Worm (Caenorhabditis elegans): ENCODE data around the gene C33D9.3.

C33D9.3 gene

ce11 chrIV:8782172-8782571 lies 10.5 kb downstream of the C33D9.3 start (continued):
- TF ChIP-seq jun-1 (tag; optimal IDR thresholded peaks at IDR 0.05) (peak; percentile 75), pag-3 (tag; optimal IDR thresholded peaks at IDR 0.05; ENCODE audit: borderline replicate concordance, insufficient read depth) (peak; percentile 78), mdl-1 (tag; optimal IDR thresholded peaks at IDR 0.05) (peak in 1 of 2 experiments; percentile 85), lir-3 (tag; optimal IDR thresholded peaks at IDR 0.05; ENCODE audit: poor library complexity) (peak; percentile 30), ztf-4 (tag; optimal IDR thresholded peaks at IDR 0.05) (peak; percentile 47), efl-1 (optimal IDR thresholded peaks at IDR 0.05) (peak; percentile 68 to 70), efl-1 (GFP tag; optimal IDR thresholded peaks at IDR 0.05 in 1 of 2) (peak; percentile 32 to 94), nhr-77 (tag; optimal IDR thresholded peaks at IDR 0.05) (peak; percentile 75), ztf-11 (tag; optimal IDR thresholded peaks at IDR 0.05) (peak in 1 of 2 experiments; percentile 31), ceh-82 (tag; optimal IDR thresholded peaks at IDR 0.05) (peak; percentile 7 to 70 (median 18)), elt-3 (tag; optimal IDR thresholded peaks at IDR 0.05) (peak in 2 of 6 experiments; percentile 35 to 56), zip-4 (GFP tag; optimal IDR thresholded peaks at IDR 0.05) (no peak), ceh-8 (GFP tag; optimal IDR thresholded peaks at IDR 0.05) (no peak), lin-13 (GFP tag; optimal IDR thresholded peaks at IDR 0.05) (peak; percentile 39), blmp-1 (tag; optimal IDR thresholded peaks at IDR 0.05) (peak; percentile 95), ceh-63 (GFP tag; optimal IDR thresholded peaks at IDR 0.05) (no peak), unc-86 (tag; optimal IDR thresholded peaks at IDR 0.05) (peak; percentile 49), mep-1 (tag; optimal IDR thresholded peaks at IDR 0.05) (peak; percentile 80), elt-2 (tag; optimal IDR thresholded peaks at IDR 0.05) (peak; percentile 43), lin-14 (GFP tag; optimal IDR thresholded peaks at IDR 0.05) (peak; percentile 97), isw-1 (GFP tag; IDR thresholded peaks at IDR 0.05) (peak; percentile 15; the same call in 1 of the 2 replicates), unc-30 (tag; optimal IDR thresholded peaks at IDR 0.05) (no peak), nhr-90 (tag; optimal IDR thresholded peaks at IDR 0.05; ENCODE audit: poor library complexity) (peak; percentile 63), nhr-85 (tag) (peak; percentile 99), mab-9 (GFP tag; IDR thresholded peaks at IDR 0.05) (no peak), egl-27 (tag; optimal IDR thresholded peaks at IDR 0.05) (peak; percentile 28 to 56), C34B4.2 (tag; optimal IDR thresholded peaks at IDR 0.05) (no peak), lin-39 (tag; optimal IDR thresholded peaks at IDR 0.05) (no peak), irx-1 (tag; optimal IDR thresholded peaks at IDR 0.05) (peak; percentile 62), aly-2 (tag; optimal IDR thresholded peaks at IDR 0.05) (no peak), nhr-20 (tag; optimal IDR thresholded peaks at IDR 0.05) (peak; percentile 81), lsy-2 (tag; optimal IDR thresholded peaks at IDR 0.05) (peak; percentile 71 to 83), nhr-47 (tag; optimal IDR thresholded peaks at IDR 0.05) (peak; percentile 68), lin-15B (tag; optimal IDR thresholded peaks at IDR 0.05) (no peak), zag-1 (tag; optimal IDR thresholded peaks at IDR 0.05) (no peak), vab-15 (tag; optimal IDR thresholded peaks at IDR 0.05) (no peak), nhr-84 (tag; optimal IDR thresholded peaks at IDR 0.05) (no peak)

- no peak for TF ChIP-seq ces-1 (GFP tag; optimal IDR thresholded peaks at IDR 0.05)
- TF ChIP-seq C04F5.9 (tag; optimal IDR thresholded peaks at IDR 0.05), result no peak
- no peak for TF ChIP-seq tbx-2 (tag; optimal IDR thresholded peaks at IDR 0.05)
- no peak for TF ChIP-seq dpl-1 (GFP tag; optimal IDR thresholded peaks at IDR 0.05)
Measured at ce11 chrIV:8778045-8778444, 14.7 kb downstream of the C33D9.3 start, which contains the start of gene C33D9.6. C33D9.6 (minus strand) TSS chrIV:8778145.
